Fruit fly (Drosophila melanogaster) whole organism, embryonic: Measurements from ENCODE around the gene CG32425.

Source experiments
- Ada2b ChIP-seq: fragments of 200-800 bp; sonication (Bioruptor generic); IDR thresholded peaks from 2 replicates; pipeline ENCODE4 v1.3.6; 2022; ENCODE audit warnings: missing biosample characterization, missing genetic modification characterization
- B-H2 ChIP-seq: fragments of 200-800 bp; sonication (Bioruptor generic); optimal IDR thresholded peaks from 2 replicates; lab custom pipeline; 2018; ENCODE audit warnings: missing biosample characterization, mild to moderate bottlenecking, missing genetic modification characterization
- C15 ChIP-seq: fragments of 200-800 bp; sonication (Bioruptor generic); IDR thresholded peaks from 3 replicates; pipeline ENCODE4 v1.3.6; 2022; ENCODE audit warnings: missing biosample characterization, missing genetic modification characterization
- CG10147 ChIP-seq: fragments of 200-800 bp; sonication (Bioruptor generic); optimal IDR thresholded peaks from 2 replicates; lab custom pipeline; 2019; ENCODE audit warnings: missing biosample characterization, mild to moderate bottlenecking, missing genetic modification characterization, moderate library complexity
- CG10209 ChIP-seq: fragments of 200-800 bp; sonication (Bioruptor generic); optimal IDR thresholded peaks from 3 replicates; lab custom pipeline; 2017; ENCODE audit warnings: missing biosample characterization, mild to moderate bottlenecking, missing genetic modification characterization, missing genetic modification reagents
- CG11093 ChIP-seq: fragments of 200-800 bp; sonication (Bioruptor generic); IDR thresholded peaks from 3 replicates; pipeline ENCODE4 v1.3.6; 2022; ENCODE audit warnings: missing biosample characterization, missing genetic modification characterization
- CG12299 ChIP-seq: fragments of 200-800 bp; sonication (Bioruptor generic); optimal IDR thresholded peaks from 2 replicates; lab custom pipeline; 2018; ENCODE audit warnings: missing biosample characterization, mild to moderate bottlenecking, missing genetic modification characterization
- CG12744 ChIP-seq: fragments of 200-800 bp; sonication (Bioruptor generic); optimal IDR thresholded peaks from 2 replicates; lab custom pipeline; 2016; ENCODE audit warnings: missing biosample characterization, missing genetic modification characterization
- CG13624 ChIP-seq: fragments of 200-800 bp; sonication (Bioruptor generic); optimal IDR thresholded peaks from 2 replicates; lab custom pipeline; 2016; ENCODE audit warnings: missing biosample characterization, missing genetic modification characterization
- CG15269 ChIP-seq: fragments of 200-800 bp; sonication (Bioruptor generic); optimal IDR thresholded peaks from 2 replicates; lab custom pipeline; 2018; ENCODE audit warnings: missing biosample characterization, mild to moderate bottlenecking, missing genetic modification characterization, moderate library complexity
- CG17328 ChIP-seq: fragments of 200-800 bp; sonication (Bioruptor generic); IDR thresholded peaks from 2 replicates; pipeline ENCODE4 v1.3.6; 2022; ENCODE audit warnings: missing biosample characterization, missing genetic modification characterization
- CG17385 ChIP-seq: fragments of 200-800 bp; sonication (Bioruptor generic); optimal IDR thresholded peaks from 3 replicates; lab custom pipeline; 2018; ENCODE audit warnings: missing biosample characterization, mild to moderate bottlenecking, missing genetic modification characterization
- CG1832 ChIP-seq: fragments of 200-800 bp; sonication (Bioruptor generic); optimal IDR thresholded peaks from 2 replicates; lab custom pipeline; 2017; ENCODE audit warnings: missing biosample characterization, mild to moderate bottlenecking, missing genetic modification characterization, inconsistent platforms
- CG2129 ChIP-seq: fragments of 200-800 bp; sonication (Bioruptor generic); IDR thresholded peaks from 2 replicates; pipeline ENCODE4 v1.3.6; 2022; ENCODE audit warnings: missing biosample characterization, missing genetic modification characterization; ENCODE audit not compliant: partially characterized antibody
- CG2199 ChIP-seq: fragments of 200-800 bp; sonication (Bioruptor generic); IDR thresholded peaks from 3 replicates; pipeline ENCODE4 v1.3.6; 2022; ENCODE audit warnings: missing biosample characterization, missing genetic modification characterization
- CG2889 ChIP-seq: fragments of 200-800 bp; sonication (Bioruptor generic); IDR thresholded peaks from 3 replicates; pipeline ENCODE4 v1.3.6; 2022; ENCODE audit warnings: missing biosample characterization, missing genetic modification characterization
- CG31365 ChIP-seq: fragments of 200-800 bp; sonication (Bioruptor generic); optimal IDR thresholded peaks from 2 replicates; lab custom pipeline; 2018; ENCODE audit warnings: missing biosample characterization, mild to moderate bottlenecking, missing genetic modification characterization
- CG31441 ChIP-seq: fragments of 200-800 bp; sonication (Bioruptor generic); IDR thresholded peaks from 2 replicates; pipeline ENCODE4 v1.3.6; 2022; ENCODE audit warnings: missing biosample characterization, missing genetic modification characterization
- CG3726 ChIP-seq: fragments of 200-800 bp; sonication (Bioruptor generic); IDR thresholded peaks from 3 replicates; pipeline ENCODE4, ENCODE4 v1.3.6; 2022; ENCODE audit warnings: missing biosample characterization, missing genetic modification characterization
- CG6254 ChIP-seq: fragments of 200-800 bp; sonication (Bioruptor generic); optimal IDR thresholded peaks from 3 replicates; lab custom pipeline; 2017; ENCODE audit warnings: mild to moderate bottlenecking, missing biosample characterization, missing genetic modification reagents, missing genetic modification characterization
- CG7357 ChIP-seq: fragments of 200-800 bp; sonication (Bioruptor generic); IDR thresholded peaks from 3 replicates; pipeline ENCODE4 v1.3.6; 2022; ENCODE audit warnings: missing biosample characterization, missing genetic modification characterization
- CG9437 ChIP-seq: fragments of 200-800 bp; sonication (Bioruptor generic); optimal IDR thresholded peaks from 2 replicates; lab custom pipeline; 2018; ENCODE audit warnings: missing biosample characterization, mild to moderate bottlenecking, missing genetic modification characterization
- CrebB ChIP-seq: fragments of 200-800 bp; sonication (Bioruptor generic); optimal IDR thresholded peaks from 3 replicates; lab custom pipeline; 2018; ENCODE audit warnings: missing biosample characterization, mild to moderate bottlenecking, missing genetic modification characterization
- E2f1 ChIP-seq: fragments of 200-800 bp; sonication (Bioruptor generic); IDR thresholded peaks from 2 replicates; pipeline ENCODE4 v1.3.6; 2022; ENCODE audit warnings: missing biosample characterization, missing genetic modification characterization
- ERR ChIP-seq: fragments of 200-800 bp; sonication (Bioruptor generic); optimal IDR thresholded peaks from 2 replicates; lab custom pipeline; 2016; ENCODE audit warnings: missing biosample characterization, missing genetic modification characterization
- Hey ChIP-seq: fragments of 200-800 bp; sonication (Bioruptor generic); optimal IDR thresholded peaks from 3 replicates; lab custom pipeline; 2018; ENCODE audit warnings: missing biosample characterization, mild to moderate bottlenecking, missing genetic modification characterization
- Hr51 ChIP-seq, 2 experiments: fragments of 200-800 bp; sonication (Bioruptor generic); optimal IDR thresholded peaks; 2 replicates in 1 of 2; 3 replicates in 1 of 2; lab custom pipeline; 2016 to 2018; ENCODE audit warnings: missing biosample characterization in 2 of 2, missing genetic modification characterization in 2 of 2, mild to moderate bottlenecking in 1 of 2, moderate library complexity in 1 of 2
- MBD-R2 ChIP-seq: fragments of 200-800 bp; sonication (Bioruptor generic); IDR thresholded peaks from 2 replicates; pipeline ENCODE4 v1.3.6; 2022; ENCODE audit warnings: missing biosample characterization, missing genetic modification characterization
- Myb ChIP-seq: fragments of 200-800 bp; sonication (Bioruptor generic); optimal IDR thresholded peaks from 2 replicates; lab custom pipeline; 2016; ENCODE audit warnings: missing biosample characterization, missing genetic modification characterization
- Neu2 ChIP-seq: fragments of 200-800 bp; sonication (Bioruptor generic); optimal IDR thresholded peaks from 3 replicates; lab custom pipeline; 2016; ENCODE audit warnings: missing biosample characterization, missing genetic modification characterization, borderline replicate concordance
- Sox100B ChIP-seq: fragments of 200-800 bp; sonication (Bioruptor generic); optimal IDR thresholded peaks from 3 replicates; lab custom pipeline; 2018; ENCODE audit warnings: missing biosample characterization, mild to moderate bottlenecking, missing genetic modification characterization
- aop ChIP-seq: fragments of 200-800 bp; sonication (Bioruptor generic); IDR thresholded peaks from 2 replicates; pipeline ENCODE4 v1.3.6; 2022; ENCODE audit warnings: missing biosample characterization, missing genetic modification characterization
- bbx ChIP-seq: fragments of 200-800 bp; sonication (Bioruptor generic); IDR thresholded peaks from 2 replicates; pipeline ENCODE4 v1.3.6; 2022; ENCODE audit warnings: missing biosample characterization, missing genetic modification characterization; ENCODE audit not compliant: partially characterized antibody
- chif ChIP-seq, 2 experiments: fragments of 200-800 bp; sonication (Bioruptor generic); optimal IDR thresholded peaks; 3 replicates each; lab custom pipeline; 2016; ENCODE audit warnings: missing biosample characterization in 2 of 2, missing genetic modification characterization in 2 of 2
- chm ChIP-seq: fragments of 200-800 bp; sonication (Bioruptor generic); IDR thresholded peaks from 2 replicates; pipeline ENCODE4 v1.3.6; 2022; ENCODE audit warnings: missing biosample characterization, missing genetic modification characterization
- danr ChIP-seq: fragments of 200-800 bp; sonication (Bioruptor generic); IDR thresholded peaks from 2 replicates; pipeline ENCODE4 v1.3.6; 2022; ENCODE audit warnings: missing biosample characterization, missing genetic modification characterization
- eve ChIP-seq, 2 experiments: fragments of >200 bp; optimal IDR thresholded peaks; 2 replicates each; lab custom pipeline; 2017; ENCODE audit warnings: missing biosample characterization in 2 of 2, missing genetic modification characterization in 2 of 2
- gce ChIP-seq: fragments of 200-800 bp; sonication (Bioruptor generic); IDR thresholded peaks from 3 replicates; pipeline ENCODE4 v1.3.6; 2022; ENCODE audit warnings: missing biosample characterization, missing genetic modification characterization
- gem ChIP-seq: fragments of 200-800 bp; sonication (Bioruptor generic); optimal IDR thresholded peaks from 2 replicates; lab custom pipeline; 2019; ENCODE audit warnings: missing biosample characterization, mild to moderate bottlenecking, missing genetic modification characterization, moderate library complexity
- gfzf ChIP-seq: fragments of 200-800 bp; sonication (Bioruptor generic); optimal IDR thresholded peaks from 2 replicates; lab custom pipeline; 2016; ENCODE audit warnings: missing biosample characterization, mild to moderate bottlenecking, missing genetic modification characterization, moderate library complexity
- inv ChIP-seq: fragments of 200-800 bp; sonication (Bioruptor generic); IDR thresholded peaks from 2 replicates; pipeline ENCODE4 v1.3.6; 2022; ENCODE audit warnings: missing biosample characterization, missing genetic modification characterization; ENCODE audit not compliant: partially characterized antibody
- jigr1 ChIP-seq: fragments of 200-800 bp; sonication (Bioruptor generic); IDR thresholded peaks from 3 replicates; pipeline ENCODE4 v1.3.6; 2022; ENCODE audit warnings: missing biosample characterization, missing genetic modification characterization
- mam ChIP-seq: fragments of 200-800 bp; sonication (Bioruptor generic); optimal IDR thresholded peaks from 3 replicates; lab custom pipeline; 2016; ENCODE audit warnings: missing biosample characterization, missing genetic modification characterization
- nerfin-1 ChIP-seq: fragments of 200-800 bp; sonication (Bioruptor generic); optimal IDR thresholded peaks from 3 replicates; lab custom pipeline; 2019; ENCODE audit warnings: missing biosample characterization, mild to moderate bottlenecking, missing genetic modification characterization, moderate library complexity
- odd ChIP-seq: fragments of 200-800 bp; sonication (Bioruptor generic); optimal IDR thresholded peaks from 2 replicates; lab custom pipeline; 2017; ENCODE audit warnings: missing biosample characterization, mild to moderate bottlenecking, missing genetic modification characterization
- pho ChIP-seq: fragments of 200-800 bp; sonication (Bioruptor generic); optimal IDR thresholded peaks from 2 replicates; lab custom pipeline; 2016; ENCODE audit warnings: missing biosample characterization, missing genetic modification characterization
- pita ChIP-seq: fragments of 200-800 bp; sonication (Bioruptor generic); optimal IDR thresholded peaks from 2 replicates; lab custom pipeline; 2017; ENCODE audit warnings: missing biosample characterization, mild to moderate bottlenecking, missing genetic modification characterization
- slou ChIP-seq: fragments of 200-800 bp; sonication (Bioruptor generic); optimal IDR thresholded peaks from 3 replicates; lab custom pipeline; 2016; ENCODE audit warnings: missing biosample characterization, missing genetic modification characterization
- vnd ChIP-seq: fragments of 200-800 bp; sonication (Bioruptor generic); IDR thresholded peaks from 3 replicates; pipeline ENCODE4 v1.3.6; 2022; ENCODE audit warnings: missing biosample characterization, missing genetic modification characterization; ENCODE audit not compliant: partially characterized antibody
- vvl ChIP-seq: fragments of 200-800 bp; sonication (Bioruptor generic); IDR thresholded peaks from 2 replicates; pipeline ENCODE4 v1.3.6; 2022; ENCODE audit warnings: missing biosample characterization, missing genetic modification characterization
- yki ChIP-seq: fragments of >200 bp; optimal IDR thresholded peaks from 3 replicates; lab custom pipeline; 2018
- zen2 ChIP-seq: fragments of 200-800 bp; sonication (Bioruptor generic); IDR thresholded peaks from 3 replicates; pipeline ENCODE4 v1.3.6; 2022; ENCODE audit warnings: missing biosample characterization, missing genetic modification characterization; ENCODE audit not compliant: partially characterized antibody

CG32425 gene

DNA sequence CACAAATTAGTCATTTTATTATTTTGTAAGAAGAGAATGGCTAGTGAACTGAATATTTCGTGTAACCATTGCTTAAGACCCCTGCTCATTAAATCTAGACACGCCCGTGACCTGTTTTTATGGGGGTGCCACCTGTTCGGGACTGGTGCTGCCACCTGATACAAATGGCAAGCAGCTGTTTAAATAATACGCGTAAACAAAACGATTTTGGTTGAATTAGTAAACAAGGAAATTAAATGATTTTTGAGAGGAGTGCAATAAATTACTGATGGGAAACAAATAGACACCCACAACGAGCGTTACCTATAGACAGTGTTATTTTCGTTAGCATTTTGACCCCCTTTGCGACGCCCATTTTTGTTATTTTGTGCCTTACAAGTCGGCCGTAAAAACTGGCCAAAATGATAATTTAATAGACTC is 22.3 kb upstream of the CG32425 start (continued):
- TF ChIP-seq inv (GFP tag; lab: Robert Waterston, UW) (no peak), aop (no peak), Sox100B (peak; percentile 75), pita (GFP tag; lab: Kevin White, UChicago) (no peak), vvl (GFP tag; lab: Robert Waterston, UW) (no peak), eve (GFP tag; optimal IDR thresholded peaks at IDR 0.05; lab: Kevin White, UChicago) (no peak), CG2129 (no peak), CG10209 (GFP tag; lab: Kevin White, UChicago) (peak; percentile 83), Myb (GFP tag; lab: Kevin White, UChicago) (peak; percentile 76), CG31365 (tag; lab: Kevin White, UChicago) (peak; percentile 69), CG12299 (peak; percentile 75), CG9437 (peak; percentile 77), CG10147 (GFP tag; lab: Kevin White, UChicago) (peak; percentile 77), CG2199 (GFP tag; lab: Robert Waterston, UW) (no peak), Neu2 (GFP tag; lab: Kevin White, UChicago) (no peak), mam (GFP tag; lab: Kevin White, UChicago) (peak; percentile 95), CG2889 (GFP tag; lab: Robert Waterston, UW) (no peak), Hey (peak; percentile 37), chif (GFP tag; optimal IDR thresholded peaks at IDR 0.05; lab: Kevin White, UChicago) (peak; percentile 63 to 75), odd (GFP tag; lab: Kevin White, UChicago) (peak; percentile 81), ERR (peak; percentile 60), gce (GFP tag; lab: Robert Waterston, UW) (no peak), CrebB (tag; lab: Kevin White, UChicago) (peak; percentile 78), chm (GFP tag; lab: Robert Waterston, UW) (no peak), CG6254 (peak; percentile 59), yki (no peak), Ada2b (GFP tag; lab: Robert Waterston, UW) (no peak), CG12744 (GFP tag; lab: Kevin White, UChicago) (peak; percentile 74), CG7357 (GFP tag; lab: Robert Waterston, UW) (peak; percentile 73), bbx (GFP tag; lab: Robert Waterston, UW) (no peak), pho (GFP tag; lab: Kevin White, UChicago) (peak; percentile 90), danr (GFP tag; lab: Robert Waterston, UW) (no peak), CG31441 (GFP tag; lab: Robert Waterston, UW) (no peak), vnd (GFP tag; lab: Robert Waterston, UW) (no peak), MBD-R2 (GFP tag; lab: Robert Waterston, UW) (no peak), E2f1 (GFP tag; lab: Robert Waterston, UW) (no peak), CG15269 (tag; lab: Kevin White, UChicago) (peak; percentile 89), CG17385 (GFP tag; lab: Kevin White, UChicago) (peak; percentile 80), CG11093 (peak; percentile 69; the same call in 2 of the 3 replicates), zen2 (no peak), CG3726 (GFP tag; lab: Robert Waterston, UW) (no peak), B-H2 (peak; percentile 92), jigr1 (GFP tag; lab: Robert Waterston, UW) (no peak), gfzf (GFP tag; lab: Kevin White, UChicago) (peak; percentile 19), CG17328 (GFP tag; lab: Robert Waterston, UW) (no peak), Hr51 (GFP tag; optimal IDR thresholded peaks at IDR 0.05; lab: Kevin White, UChicago) (peak; percentile 87 to 92), CG13624 (peak; percentile 90), CG1832 (GFP tag; lab: Kevin White, UChicago) (no peak), slou (GFP tag; lab: Kevin White, UChicago) (peak; percentile 79), nerfin-1 (peak; percentile 62), gem (tag; lab: Kevin White, UChicago) (peak; percentile 92), C15 (GFP tag; lab: Robert Waterston, UW) (no peak)
